Fruit fly (Drosophila melanogaster) whole organism, embryonic: ENCODE data around the gene CG8312.

ENCODE experiments used
- Adf1 ChIP-seq: fragments of 200-800 bp; sonication (Bioruptor generic); IDR thresholded peaks from 2 replicates; pipeline ENCODE4 v1.3.6; 2022; ENCODE audit warnings: missing biosample characterization, missing genetic modification characterization
- Asciz ChIP-seq: fragments of 200-800 bp; sonication (Bioruptor generic); optimal IDR thresholded peaks from 2 replicates; lab custom pipeline; 2017; ENCODE audit warnings: missing biosample characterization, mild to moderate bottlenecking, missing genetic modification characterization, missing genetic modification reagents
- B-H1 ChIP-seq: fragments of 200-800 bp; sonication (Bioruptor generic); IDR thresholded peaks from 3 replicates; pipeline ENCODE4 v1.3.6; 2022; ENCODE audit warnings: missing biosample characterization, missing genetic modification characterization
- CG1024 ChIP-seq: fragments of 200-800 bp; sonication (Bioruptor generic); IDR thresholded peaks from 2 replicates; pipeline ENCODE4 v1.3.6; 2022; ENCODE audit warnings: missing biosample characterization, missing genetic modification characterization
- CG10321 ChIP-seq: fragments of 200-800 bp; sonication (Bioruptor generic); IDR thresholded peaks from 2 replicates; pipeline ENCODE4 v1.3.6; 2022; ENCODE audit warnings: missing biosample characterization, missing genetic modification characterization
- CG11247 ChIP-seq: fragments of 200-800 bp; sonication (Bioruptor generic); IDR thresholded peaks from 2 replicates; pipeline ENCODE4 v1.3.6; 2022; ENCODE audit warnings: missing biosample characterization, missing genetic modification characterization
- CG11504 ChIP-seq: fragments of 200-800 bp; sonication (Bioruptor generic); optimal IDR thresholded peaks from 3 replicates; lab custom pipeline; 2019; ENCODE audit warnings: missing biosample characterization, mild to moderate bottlenecking, missing genetic modification characterization, moderate library complexity
- CG11695 ChIP-seq: fragments of 200-800 bp; sonication (Bioruptor generic); IDR thresholded peaks from 3 replicates; pipeline ENCODE4 v1.3.6; 2022; ENCODE audit warnings: missing biosample characterization, missing genetic modification characterization
- CG12391 ChIP-seq: fragments of 200-800 bp; sonication (Bioruptor generic); optimal IDR thresholded peaks from 3 replicates; lab custom pipeline; 2018; ENCODE audit warnings: missing biosample characterization, mild to moderate bottlenecking, missing genetic modification characterization, moderate library complexity
- CG13123 ChIP-seq: fragments of 200-800 bp; sonication (Bioruptor generic); optimal IDR thresholded peaks from 2 replicates; lab custom pipeline; 2016; ENCODE audit warnings: missing biosample characterization, missing genetic modification characterization
- CG13775 ChIP-seq: fragments of 200-800 bp; sonication (Bioruptor generic); optimal IDR thresholded peaks from 3 replicates; lab custom pipeline; 2017; ENCODE audit warnings: missing biosample characterization, mild to moderate bottlenecking, missing genetic modification characterization
- CG14667 ChIP-seq: fragments of 200-800 bp; sonication (Bioruptor generic); IDR thresholded peaks from 2 replicates; pipeline ENCODE4 v1.3.6; 2022; ENCODE audit warnings: missing biosample characterization, missing genetic modification characterization
- CG1529 ChIP-seq: fragments of 200-800 bp; sonication (Bioruptor generic); optimal IDR thresholded peaks from 3 replicates; lab custom pipeline; 2018; ENCODE audit warnings: missing biosample characterization, missing genetic modification characterization
- CG15696 ChIP-seq: fragments of 200-800 bp; sonication (Bioruptor generic); optimal IDR thresholded peaks from 2 replicates; lab custom pipeline; 2019; ENCODE audit warnings: missing biosample characterization, mild to moderate bottlenecking, missing genetic modification characterization, moderate library complexity
- CG17802 ChIP-seq: fragments of 200-800 bp; sonication (Bioruptor generic); optimal IDR thresholded peaks from 2 replicates; lab custom pipeline; 2018; ENCODE audit warnings: missing biosample characterization, mild to moderate bottlenecking, missing genetic modification characterization, moderate library complexity
- CG4360 ChIP-seq: fragments of 200-800 bp; sonication (Bioruptor generic); IDR thresholded peaks from 2 replicates; pipeline ENCODE4 v1.3.6; 2022; ENCODE audit warnings: missing biosample characterization, missing genetic modification characterization
- CG6175 ChIP-seq: fragments of 200-800 bp; sonication (Bioruptor generic); IDR thresholded peaks from 3 replicates; pipeline ENCODE4 v1.3.6; 2022; ENCODE audit warnings: missing biosample characterization, missing genetic modification characterization
- CG6654 ChIP-seq: fragments of 200-800 bp; sonication (Bioruptor generic); optimal IDR thresholded peaks from 2 replicates; lab custom pipeline; 2017; ENCODE audit warnings: missing biosample characterization, mild to moderate bottlenecking, missing genetic modification characterization
- CG9437 ChIP-seq: fragments of 200-800 bp; sonication (Bioruptor generic); optimal IDR thresholded peaks from 2 replicates; lab custom pipeline; 2018; ENCODE audit warnings: missing biosample characterization, mild to moderate bottlenecking, missing genetic modification characterization
- CoRest ChIP-seq: fragments of 200-800 bp; sonication (Bioruptor generic); optimal IDR thresholded peaks from 3 replicates; lab custom pipeline; 2018; ENCODE audit warnings: missing biosample characterization, mild to moderate bottlenecking, missing genetic modification characterization, moderate library complexity
- Dad ChIP-seq: fragments of 200-800 bp; sonication (Bioruptor generic); optimal IDR thresholded peaks from 3 replicates; lab custom pipeline; 2016; ENCODE audit warnings: missing biosample characterization, missing genetic modification characterization
- Dll ChIP-seq: fragments of 200-800 bp; sonication (Bioruptor generic); IDR thresholded peaks from 4 replicates; pipeline ENCODE4 v1.3.6; 2022; ENCODE audit warnings: missing biosample characterization, missing genetic modification characterization; ENCODE audit not compliant: partially characterized antibody
- Dp ChIP-seq: fragments of 200-800 bp; sonication (Bioruptor generic); optimal IDR thresholded peaks from 2 replicates; lab custom pipeline; 2018; ENCODE audit warnings: missing biosample characterization, mild to moderate bottlenecking, missing genetic modification characterization, moderate library complexity
- Drgx ChIP-seq: fragments of 200-800 bp; sonication (Bioruptor generic); IDR thresholded peaks from 2 replicates; pipeline ENCODE4 v1.3.6; 2022; ENCODE audit warnings: missing biosample characterization, missing genetic modification characterization
- HLH3B ChIP-seq: fragments of 200-800 bp; sonication (Bioruptor generic); IDR thresholded peaks from 2 replicates; pipeline ENCODE4 v1.3.6; 2022; ENCODE audit warnings: missing biosample characterization, missing genetic modification characterization
- HLH54F ChIP-seq: fragments of 200-800 bp; sonication (Bioruptor generic); optimal IDR thresholded peaks from 3 replicates; lab custom pipeline; 2016; ENCODE audit warnings: missing biosample characterization, missing genetic modification characterization
- Hmr ChIP-seq: fragments of 200-800 bp; sonication (Bioruptor generic); optimal IDR thresholded peaks from 3 replicates; lab custom pipeline; 2017; ENCODE audit warnings: mild to moderate bottlenecking, missing biosample characterization, missing genetic modification reagents, missing genetic modification characterization
- Hr51 ChIP-seq, 2 experiments: fragments of 200-800 bp; sonication (Bioruptor generic); optimal IDR thresholded peaks; 2 replicates in 1 of 2; 3 replicates in 1 of 2; lab custom pipeline; 2016 to 2018; ENCODE audit warnings: missing biosample characterization in 2 of 2, missing genetic modification characterization in 2 of 2, mild to moderate bottlenecking in 1 of 2, moderate library complexity in 1 of 2
- Max ChIP-seq: fragments of 200-800 bp; sonication (Bioruptor generic); optimal IDR thresholded peaks from 2 replicates; lab custom pipeline; 2016; ENCODE audit warnings: missing biosample characterization, mild to moderate bottlenecking, missing genetic modification characterization
- Meics ChIP-seq: fragments of 200-800 bp; sonication (Bioruptor generic); optimal IDR thresholded peaks from 2 replicates; lab custom pipeline; 2017; ENCODE audit warnings: missing biosample characterization, mild to moderate bottlenecking, missing genetic modification characterization
- Mes4 ChIP-seq: fragments of 200-800 bp; sonication (Bioruptor generic); optimal IDR thresholded peaks from 2 replicates; lab custom pipeline; 2016; ENCODE audit warnings: missing biosample characterization, missing genetic modification characterization
- Oaz ChIP-seq: fragments of 200-800 bp; sonication (Bioruptor generic); IDR thresholded peaks from 2 replicates; pipeline ENCODE4 v1.3.6; 2022; ENCODE audit warnings: missing biosample characterization, missing genetic modification characterization
- Side ChIP-seq: fragments of 200-800 bp; sonication (Bioruptor generic); optimal IDR thresholded peaks from 2 replicates; lab custom pipeline; 2016; ENCODE audit warnings: missing biosample characterization, missing genetic modification characterization
- aop ChIP-seq: fragments of 200-800 bp; sonication (Bioruptor generic); IDR thresholded peaks from 2 replicates; pipeline ENCODE4 v1.3.6; 2022; ENCODE audit warnings: missing biosample characterization, missing genetic modification characterization
- bcd ChIP-seq: fragments of 200-800 bp; sonication (Bioruptor generic); optimal IDR thresholded peaks from 2 replicates; lab custom pipeline; 2017; ENCODE audit warnings: missing biosample characterization, mild to moderate bottlenecking, missing genetic modification characterization
- cato ChIP-seq: fragments of 200-800 bp; sonication (Bioruptor generic); optimal IDR thresholded peaks from 2 replicates; lab custom pipeline; 2016; ENCODE audit warnings: missing biosample characterization, missing genetic modification characterization, borderline replicate concordance
- chn ChIP-seq: fragments of 200-800 bp; sonication (Bioruptor generic); optimal IDR thresholded peaks from 2 replicates; lab custom pipeline; 2016; ENCODE audit warnings: missing biosample characterization, missing genetic modification characterization
- croc ChIP-seq: fragments of 200-800 bp; sonication (Bioruptor generic); conservative IDR thresholded peaks from 3 replicates; pipeline ENCODE4 v1.3.6; 2022; ENCODE audit warnings: missing biosample characterization, missing genetic modification characterization
- cwo ChIP-seq: fragments of 200-800 bp; sonication (Bioruptor generic); optimal IDR thresholded peaks from 3 replicates; lab custom pipeline; 2017; ENCODE audit warnings: missing biosample characterization, missing genetic modification characterization, mild to moderate bottlenecking, moderate library complexity, missing genetic modification reagents
- dimm ChIP-seq: fragments of 200-800 bp; sonication (Bioruptor generic); IDR thresholded peaks from 2 replicates; pipeline ENCODE4 v1.3.6; 2022; ENCODE audit warnings: missing biosample characterization, missing genetic modification characterization
- dm ChIP-seq: fragments of 200-800 bp; sonication (Bioruptor generic); optimal IDR thresholded peaks from 3 replicates; lab custom pipeline; 2016; ENCODE audit warnings: missing biosample characterization, missing genetic modification characterization
- gce ChIP-seq: fragments of 200-800 bp; sonication (Bioruptor generic); IDR thresholded peaks from 3 replicates; pipeline ENCODE4 v1.3.6; 2022; ENCODE audit warnings: missing biosample characterization, missing genetic modification characterization
- grau ChIP-seq: fragments of 200-800 bp; optimal IDR thresholded peaks from 3 replicates; lab custom pipeline; 2019; ENCODE audit warnings: missing biosample characterization, mild to moderate bottlenecking, missing genetic modification characterization, moderate library complexity
- grn ChIP-seq: fragments of 200-800 bp; sonication (Bioruptor generic); optimal IDR thresholded peaks from 3 replicates; lab custom pipeline; 2017; ENCODE audit warnings: missing biosample characterization, missing genetic modification characterization
- ind ChIP-seq: fragments of 200-800 bp; sonication (Bioruptor generic); optimal IDR thresholded peaks from 3 replicates; lab custom pipeline; 2016; ENCODE audit warnings: missing biosample characterization, missing genetic modification characterization
- jumu ChIP-seq: fragments of 200-800 bp; sonication (Bioruptor generic); optimal IDR thresholded peaks from 3 replicates; lab custom pipeline; 2016; ENCODE audit warnings: missing biosample characterization, missing genetic modification characterization
- nmo ChIP-seq: fragments of 200-800 bp; sonication (Bioruptor generic); optimal IDR thresholded peaks from 2 replicates; lab custom pipeline; 2018; ENCODE audit warnings: missing biosample characterization, mild to moderate bottlenecking, missing genetic modification characterization, moderate library complexity
- pan ChIP-seq, 4 experiments: fragments of >200 bp in 3 of 4; fragments of 200-800 bp in 1 of 4; sonication (Bioruptor generic) in 1 of 4; optimal IDR thresholded peaks in 3 of 4; IDR thresholded peaks in 1 of 4; 2 replicates each; pipeline versions ENCODE4 v1.3.6 to Lab custom; 2017 to 2022; ENCODE audit warnings: missing biosample characterization in 2 of 4, missing genetic modification characterization in 2 of 4, mixed read lengths in 1 of 4
- tgo ChIP-seq: fragments of 200-800 bp; sonication (Bioruptor generic); IDR thresholded peaks from 3 replicates; pipeline ENCODE4 v1.3.6; 2022; ENCODE audit warnings: missing biosample characterization, missing genetic modification characterization
- tx ChIP-seq: fragments of 200-800 bp; sonication (Bioruptor generic); optimal IDR thresholded peaks from 2 replicates; lab custom pipeline; 2016; ENCODE audit warnings: missing biosample characterization, missing genetic modification characterization
- unpg ChIP-seq: fragments of 200-800 bp; sonication (Bioruptor generic); optimal IDR thresholded peaks from 3 replicates; lab custom pipeline; 2018; ENCODE audit warnings: missing biosample characterization, mild to moderate bottlenecking, missing genetic modification characterization, moderate library complexity

Gene CG8312

dm6 chr3R:9618331-9618730, 27.2 kb downstream of the CG8312 start (continued):
- TF ChIP-seq Dp (GFP tag; lab: Kevin White, UChicago) (no peak), CG11247 (GFP tag; lab: Robert Waterston, UW) (peak; percentile 78), B-H1 (GFP tag; lab: Robert Waterston, UW) (peak; percentile 61), Meics (GFP tag; lab: Kevin White, UChicago) (peak; percentile 54), pan (optimal IDR thresholded peaks at IDR 0.05; lab: Kevin White, UChicago) (no peak), pan (GFP tag; optimal IDR thresholded peaks at IDR 0.05 in 1 of 2, IDR thresholded peaks at IDR 0.05 in 1 of 2) (peak in 1 of 2 experiments; percentile 86), Adf1 (GFP tag; lab: Robert Waterston, UW) (no peak), CG6175 (GFP tag; lab: Robert Waterston, UW) (0 out of 3 replicates have a peak, but pooled peaks have one; percentile 61), dm (GFP tag; lab: Kevin White, UChicago) (peak; percentile 2), CG1529 (GFP tag; lab: Kevin White, UChicago) (peak; percentile 62), cato (GFP tag; lab: Kevin White, UChicago) (peak; percentile 44), Dad (peak; percentile 60), CG13123 (GFP tag; lab: Kevin White, UChicago) (peak; percentile 6), cwo (GFP tag; lab: Kevin White, UChicago) (peak; percentile 34), dimm (GFP tag; lab: Robert Waterston, UW) (peak; percentile 58), Dll (GFP tag; lab: Robert Waterston, UW) (no peak), CG12391 (tag; lab: Kevin White, UChicago) (peak; percentile 72), tx (peak; percentile 50), Asciz (GFP tag; lab: Kevin White, UChicago) (peak; percentile 71), CG11504 (tag; lab: Kevin White, UChicago) (peak; percentile 81), gce (GFP tag; lab: Robert Waterston, UW) (0 out of 3 replicates have a peak, but pooled peaks have one; percentile 63), chn (GFP tag; lab: Kevin White, UChicago) (peak; percentile 62), CG17802 (tag; lab: Kevin White, UChicago) (peak; percentile 42), Oaz (GFP tag; lab: Robert Waterston, UW) (peak; percentile 48), CG9437 (peak; percentile 21), tgo (peak; percentile 84), CG6654 (GFP tag; lab: Kevin White, UChicago) (peak; percentile 56), Hmr (GFP tag; lab: Kevin White, UChicago) (peak; percentile 48), HLH3B (GFP tag; lab: Robert Waterston, UW) (peak; percentile 86), bcd (GFP tag; lab: Kevin White, UChicago) (peak; percentile 66), CG1024 (peak; percentile 56; the same call in 1 of the 2 replicates), Mes4 (GFP tag; lab: Kevin White, UChicago) (peak; percentile 65)

DNA sequence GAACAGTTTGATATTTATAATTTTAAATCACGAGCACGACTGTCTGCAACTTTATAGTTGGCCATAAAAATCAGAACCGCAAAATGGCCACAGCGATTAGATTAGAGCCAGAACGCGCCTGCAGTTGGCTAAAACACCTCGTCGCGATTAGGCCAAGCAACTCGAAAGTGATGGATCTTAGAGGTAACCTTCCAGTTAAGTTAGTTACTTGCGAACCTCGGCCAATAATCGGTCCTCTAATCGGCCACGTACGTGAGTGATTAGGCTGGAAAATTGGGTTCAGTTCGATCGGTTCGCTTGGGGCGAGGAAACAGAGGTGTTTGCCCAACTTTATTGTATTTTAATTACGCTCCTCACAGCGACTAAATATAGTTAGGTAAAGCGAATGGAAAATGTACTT, 29.2 kb downstream of the CG8312 start:
- TF ChIP-seq Hr51 (GFP tag; optimal IDR thresholded peaks at IDR 0.05; lab: Kevin White, UChicago) (no peak), aop (GFP tag; lab: Robert Waterston, UW) (no peak), CoRest (tag; lab: Kevin White, UChicago) (no peak), grau (tag; lab: Kevin White, UChicago) (no peak), CG15696 (no peak), HLH54F (GFP tag; lab: Kevin White, UChicago) (no peak), Max (GFP tag; lab: Kevin White, UChicago) (no peak), CG9437 (no peak), ind (GFP tag; lab: Kevin White, UChicago) (no peak), CG4360 (GFP tag; lab: Robert Waterston, UW) (no peak), CG11695 (no peak), grn (no peak), unpg (GFP tag; lab: Kevin White, UChicago) (no peak), Drgx (GFP tag; lab: Robert Waterston, UW) (no peak), croc (GFP tag; lab: Robert Waterston, UW) (no peak), Side (GFP tag; lab: Kevin White, UChicago) (no peak), CG10321 (GFP tag; lab: Robert Waterston, UW) (no peak), nmo (GFP tag; lab: Kevin White, UChicago) (no peak), CG13775 (no peak), CG14667 (no peak), jumu (no peak)
